Worm (Caenorhabditis elegans): ENCODE data around the gene C44B7.11.
A peak's percentile ranks its signal among the peaks of the same experiment; 100 is the strongest.

The C44B7.11 gene

DNA sequence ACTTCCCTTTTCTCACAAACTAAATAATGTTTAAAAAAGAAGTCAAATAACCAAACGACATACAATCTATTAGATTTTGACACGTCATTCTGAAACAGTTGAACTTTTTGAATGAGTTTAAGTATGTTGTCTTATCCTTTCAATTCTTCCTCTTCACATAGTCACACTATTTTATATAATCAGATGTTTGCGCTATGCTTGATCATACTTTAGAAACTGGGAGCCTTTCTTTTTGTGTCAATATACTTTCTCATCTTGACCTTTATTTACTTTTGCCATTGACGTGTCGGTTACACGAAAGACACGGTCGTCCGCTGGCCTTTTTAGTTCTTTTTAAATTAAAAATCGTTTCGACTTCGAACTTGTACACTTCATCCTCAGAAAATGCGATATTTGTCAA, 45.4 kb downstream of the C44B7.11 start, which contains the start of gene C04A2.15:
TSS of gene C04A2.15 (plus strand) at position 299 of the 400 bp plus-strand sequence.
- TF ChIP-seq mes-4 (tag; optimal IDR thresholded peaks at IDR 0.05) (no peak), snpc-1.3 (tag; optimal IDR thresholded peaks at IDR 0.05; ENCODE audit: insufficient read depth) (no peak), ceh-100 (GFP tag; IDR thresholded peaks at IDR 0.05) (no peak), nhr-27 (tag; optimal IDR thresholded peaks at IDR 0.05) (no peak), fkh-3 (tag; optimal IDR thresholded peaks at IDR 0.05) (no peak), madf-6 (GFP tag; IDR thresholded peaks at IDR 0.05) (no peak), madf-10 (tag; optimal IDR thresholded peaks at IDR 0.05) (no peak), cebp-2 (GFP tag; IDR thresholded peaks at IDR 0.05) (no peak), mxl-1 (tag; optimal IDR thresholded peaks at IDR 0.05) (no peak), attf-3 (GFP tag; conservative IDR thresholded peaks at IDR 0.05) (no peak), hmg-1.2 (GFP tag; IDR thresholded peaks at IDR 0.05) (no peak), ccch-3 (GFP tag; optimal IDR thresholded peaks at IDR 0.05) (no peak), unc-130 (GFP tag; optimal IDR thresholded peaks at IDR 0.05) (no peak), egl-18 (GFP tag; IDR thresholded peaks at IDR 0.05) (no peak), let-526 (GFP tag; IDR thresholded peaks at IDR 0.05) (no peak), snpc-4 (GFP tag; optimal IDR thresholded peaks at IDR 0.05) (no peak), snpc-4 (tag; optimal IDR thresholded peaks at IDR 0.05) (no peak), chd-7 (tag; optimal IDR thresholded peaks at IDR 0.05) (no peak), attf-5 (GFP tag; optimal IDR thresholded peaks at IDR 0.05) (no peak)

DNA sequence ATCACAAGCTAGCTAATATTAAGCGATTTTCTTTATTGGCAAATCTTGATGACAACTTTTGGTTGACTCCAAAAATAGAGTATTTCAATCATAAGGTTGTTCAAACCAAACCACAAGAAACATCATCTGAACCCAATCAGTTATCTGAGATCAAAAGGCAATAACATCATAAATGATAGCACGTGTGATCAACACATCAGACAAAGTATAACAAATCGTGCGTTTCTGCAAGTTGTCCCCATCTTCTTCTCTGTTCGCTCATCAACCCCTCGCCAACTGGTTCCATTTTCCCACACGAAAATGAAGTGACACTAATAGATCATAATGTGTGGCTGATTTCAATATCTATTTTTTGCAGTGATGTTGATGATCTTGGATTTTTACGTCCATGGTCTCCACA, 48.0 kb downstream of the C44B7.11 start:
- TF ChIP-seq C17E4.6 (GFP tag; IDR thresholded peaks at IDR 0.05) (no peak), unc-130 (GFP tag; optimal IDR thresholded peaks at IDR 0.05) (no peak), somi-1 (GFP tag; optimal IDR thresholded peaks at IDR 0.05) (peak; percentile 70), F57A8.1 (GFP tag; optimal IDR thresholded peaks at IDR 0.05) (no peak), lsl-1 (GFP tag; optimal IDR thresholded peaks at IDR 0.05) (no peak), nhr-27 (tag; optimal IDR thresholded peaks at IDR 0.05) (no peak), F39B2.1 (GFP tag; IDR thresholded peaks at IDR 0.05) (no peak), hrde-1 (tag; optimal IDR thresholded peaks at IDR 0.05; ENCODE audit: borderline replicate concordance) (no peak), aptf-3 (GFP tag; IDR thresholded peaks at IDR 0.05) (no peak), unc-62 (GFP tag; optimal IDR thresholded peaks at IDR 0.05) (no peak), ztf-3 (GFP tag; optimal IDR thresholded peaks at IDR 0.05) (no peak), ceh-79 (tag; optimal IDR thresholded peaks at IDR 0.05) (no peak), ztf-22 (GFP tag; optimal IDR thresholded peaks at IDR 0.05) (no peak), Y53G8AR.9 (GFP tag; conservative IDR thresholded peaks at IDR 0.05) (no peak), chd-7 (tag; optimal IDR thresholded peaks at IDR 0.05) (peak; percentile 44), madf-10 (tag; optimal IDR thresholded peaks at IDR 0.05) (no peak), nhr-179 (tag; optimal IDR thresholded peaks at IDR 0.05) (no peak), lin-54 (GFP tag; optimal IDR thresholded peaks at IDR 0.05) (no peak), zim-3 (tag; optimal IDR thresholded peaks at IDR 0.05) (no peak), die-1 (tag; optimal IDR thresholded peaks at IDR 0.05) (peak; percentile 36), snpc-1.3 (tag; optimal IDR thresholded peaks at IDR 0.05; ENCODE audit: insufficient read depth) (no peak), tbx-9 (tag; optimal IDR thresholded peaks at IDR 0.05; ENCODE audit: borderline replicate concordance) (no peak), B0035.1 (tag; optimal IDR thresholded peaks at IDR 0.05) (no peak), F22D6.2 (tag; optimal IDR thresholded peaks at IDR 0.05) (no peak), D2030.7 (GFP tag; IDR thresholded peaks at IDR 0.05) (no peak), pbrm-1 (GFP tag; IDR thresholded peaks at IDR 0.05) (no peak), madf-3 (GFP tag; IDR thresholded peaks at IDR 0.05) (no peak), nhr-80 (tag; optimal IDR thresholded peaks at IDR 0.05) (no peak), lin-40 (tag; optimal IDR thresholded peaks at IDR 0.05) (peak; percentile 27), cebp-1 (GFP tag; IDR thresholded peaks at IDR 0.05) (no peak), cebp-1 (tag; optimal IDR thresholded peaks at IDR 0.05) (peak; percentile 16), lsy-27 (tag; optimal IDR thresholded peaks at IDR 0.05; ENCODE audit: borderline replicate concordance, insufficient read depth) (no peak), ztf-25 (GFP tag; IDR thresholded peaks at IDR 0.05) (no peak), pha-4 (tag; optimal IDR thresholded peaks at IDR 0.05) (no peak), T26A5.8 (tag; optimal IDR thresholded peaks at IDR 0.05) (no peak)
